Fruit fly (Drosophila melanogaster) whole organism, embryonic: ENCODE measurements around the gene Tet.

ENCODE experiments used
- Abd-B ChIP-seq: fragments of 200-800 bp; sonication (Bioruptor generic); optimal IDR thresholded peaks from 2 replicates; lab custom pipeline; 2018; ENCODE audit warnings: missing biosample characterization, mild to moderate bottlenecking, missing genetic modification characterization, moderate library complexity
- Aef1 ChIP-seq: fragments of 200-800 bp; sonication (Bioruptor generic); IDR thresholded peaks from 3 replicates; pipeline ENCODE4 v1.3.6; 2022; ENCODE audit warnings: missing biosample characterization, missing genetic modification characterization
- Bgb ChIP-seq: fragments of 200-800 bp; sonication (Bioruptor generic); IDR thresholded peaks from 2 replicates; pipeline ENCODE4 v1.3.6; 2022; ENCODE audit warnings: missing biosample characterization, missing genetic modification characterization; ENCODE audit not compliant: partially characterized antibody
- CG10654 ChIP-seq: fragments of 200-800 bp; sonication (Bioruptor generic); optimal IDR thresholded peaks from 2 replicates; lab custom pipeline; 2016; ENCODE audit warnings: missing biosample characterization, missing genetic modification characterization
- CG10979 ChIP-seq: fragments of 200-800 bp; sonication (Bioruptor generic); optimal IDR thresholded peaks from 2 replicates; lab custom pipeline; 2018; ENCODE audit warnings: missing biosample characterization, mild to moderate bottlenecking, missing genetic modification characterization, moderate library complexity
- CG11696 ChIP-seq: fragments of 200-800 bp; sonication (Bioruptor generic); IDR thresholded peaks from 2 replicates; pipeline ENCODE4 v1.3.6; 2022; ENCODE audit warnings: missing biosample characterization, missing genetic modification characterization
- CG12155 ChIP-seq: fragments of 200-800 bp; sonication (Bioruptor generic); optimal IDR thresholded peaks from 3 replicates; lab custom pipeline; 2016; ENCODE audit warnings: missing biosample characterization, missing genetic modification characterization
- CG12219 ChIP-seq: fragments of 200-800 bp; sonication (Bioruptor generic); optimal IDR thresholded peaks from 3 replicates; lab custom pipeline; 2018; ENCODE audit warnings: missing biosample characterization, mild to moderate bottlenecking, missing genetic modification characterization
- CG12391 ChIP-seq: fragments of 200-800 bp; sonication (Bioruptor generic); optimal IDR thresholded peaks from 3 replicates; lab custom pipeline; 2018; ENCODE audit warnings: missing biosample characterization, mild to moderate bottlenecking, missing genetic modification characterization, moderate library complexity
- CG17359 ChIP-seq: fragments of 200-800 bp; sonication (Bioruptor generic); optimal IDR thresholded peaks from 3 replicates; lab custom pipeline; 2018; ENCODE audit warnings: missing biosample characterization, mild to moderate bottlenecking, missing genetic modification characterization, moderate library complexity
- CG18619 ChIP-seq: fragments of 200-800 bp; sonication (Bioruptor generic); optimal IDR thresholded peaks from 3 replicates; lab custom pipeline; 2017; ENCODE audit warnings: missing biosample characterization, mild to moderate bottlenecking, missing genetic modification characterization
- CG34224 ChIP-seq: fragments of 200-800 bp; sonication (Bioruptor generic); IDR thresholded peaks from 3 replicates; pipeline ENCODE4 v1.3.6; 2022; ENCODE audit warnings: missing biosample characterization, missing genetic modification characterization; ENCODE audit not compliant: partially characterized antibody
- CG4730 ChIP-seq: fragments of 200-800 bp; sonication (Bioruptor generic); IDR thresholded peaks from 2 replicates; pipeline ENCODE4 v1.3.6; 2022; ENCODE audit warnings: missing biosample characterization, missing genetic modification characterization
- CG4820 ChIP-seq: fragments of 200-800 bp; sonication (Bioruptor generic); optimal IDR thresholded peaks from 3 replicates; lab custom pipeline; 2016; ENCODE audit warnings: missing biosample characterization, missing genetic modification characterization
- CG7357 ChIP-seq: fragments of 200-800 bp; sonication (Bioruptor generic); IDR thresholded peaks from 3 replicates; pipeline ENCODE4 v1.3.6; 2022; ENCODE audit warnings: missing biosample characterization, missing genetic modification characterization
- CG7928 ChIP-seq: fragments of 200-800 bp; sonication (Bioruptor generic); optimal IDR thresholded peaks from 2 replicates; lab custom pipeline; 2017; ENCODE audit warnings: missing biosample characterization, mild to moderate bottlenecking, missing genetic modification characterization
- CG8388 ChIP-seq: fragments of 200-800 bp; sonication (Bioruptor generic); optimal IDR thresholded peaks from 2 replicates; lab custom pipeline; 2019; ENCODE audit warnings: missing biosample characterization, mild to moderate bottlenecking, missing genetic modification characterization, moderate library complexity
- Chrac-16 ChIP-seq: fragments of 200-800 bp; sonication (Bioruptor generic); optimal IDR thresholded peaks from 3 replicates; lab custom pipeline; 2016; ENCODE audit warnings: missing biosample characterization, missing genetic modification characterization
- Drgx ChIP-seq: fragments of 200-800 bp; sonication (Bioruptor generic); IDR thresholded peaks from 2 replicates; pipeline ENCODE4 v1.3.6; 2022; ENCODE audit warnings: missing biosample characterization, missing genetic modification characterization
- Hr3 ChIP-seq: fragments of 200-800 bp; sonication (Bioruptor generic); optimal IDR thresholded peaks from 3 replicates; lab custom pipeline; 2016; ENCODE audit warnings: missing biosample characterization, missing genetic modification characterization
- Meics ChIP-seq: fragments of 200-800 bp; sonication (Bioruptor generic); optimal IDR thresholded peaks from 2 replicates; lab custom pipeline; 2017; ENCODE audit warnings: missing biosample characterization, mild to moderate bottlenecking, missing genetic modification characterization
- Mes4 ChIP-seq: fragments of 200-800 bp; sonication (Bioruptor generic); optimal IDR thresholded peaks from 2 replicates; lab custom pipeline; 2016; ENCODE audit warnings: missing biosample characterization, missing genetic modification characterization
- Oaz ChIP-seq: fragments of 200-800 bp; sonication (Bioruptor generic); IDR thresholded peaks from 2 replicates; pipeline ENCODE4 v1.3.6; 2022; ENCODE audit warnings: missing biosample characterization, missing genetic modification characterization
- Ptx1 ChIP-seq: fragments of 200-800 bp; sonication (Bioruptor generic); IDR thresholded peaks from 2 replicates; pipeline ENCODE4 v1.3.6; 2022; ENCODE audit warnings: missing biosample characterization, missing genetic modification characterization
- Sox102F ChIP-seq: fragments of 200-800 bp; sonication (Bioruptor generic); optimal IDR thresholded peaks from 2 replicates; lab custom pipeline; 2018; ENCODE audit warnings: missing biosample characterization, mild to moderate bottlenecking, missing genetic modification characterization, moderate library complexity
- Sry-β ChIP-seq: fragments of 200-800 bp; sonication (Bioruptor generic); optimal IDR thresholded peaks from 2 replicates; lab custom pipeline; 2018; ENCODE audit warnings: missing biosample characterization, mild to moderate bottlenecking, missing genetic modification characterization, moderate library complexity
- Taf1 ChIP-seq: fragments of 200-800 bp; sonication (Bioruptor generic); IDR thresholded peaks from 2 replicates; pipeline ENCODE4 v1.3.6; 2022; ENCODE audit warnings: missing biosample characterization, missing genetic modification characterization
- Trl ChIP-seq, 3 experiments: fragments of >200 bp in 2 of 3; fragments of 200-800 bp in 1 of 3; sonication (Bioruptor generic) in 1 of 3; optimal IDR thresholded peaks; 2 replicates in 1 of 3; 3 replicates in 2 of 3; lab custom pipeline; 2016 to 2017; ENCODE audit warnings: missing biosample characterization in 1 of 3, missing genetic modification characterization in 1 of 3
- Usf ChIP-seq: fragments of 200-800 bp; sonication (Bioruptor generic); optimal IDR thresholded peaks from 2 replicates; lab custom pipeline; 2017; ENCODE audit warnings: missing genotype, missing biosample characterization, missing genetic modification characterization
- ap ChIP-seq: fragments of 200-800 bp; sonication (Bioruptor generic); IDR thresholded peaks from 2 replicates; pipeline ENCODE4 v1.3.6; 2022; ENCODE audit warnings: missing biosample characterization, missing genetic modification characterization
- ase ChIP-seq: fragments of 200-800 bp; sonication (Bioruptor generic); IDR thresholded peaks from 3 replicates; pipeline ENCODE4 v1.3.6; 2022; ENCODE audit warnings: missing biosample characterization, missing genetic modification characterization
- ato ChIP-seq: fragments of 200-800 bp; sonication (Bioruptor generic); IDR thresholded peaks from 2 replicates; pipeline ENCODE4 v1.3.6; 2022; ENCODE audit warnings: missing biosample characterization, missing genetic modification characterization; ENCODE audit not compliant: partially characterized antibody
- btn ChIP-seq: fragments of 200-800 bp; sonication (Bioruptor generic); optimal IDR thresholded peaks from 2 replicates; lab custom pipeline; 2016; ENCODE audit warnings: missing biosample characterization, missing genetic modification characterization
- crc ChIP-seq: fragments of 200-800 bp; sonication (Bioruptor generic); optimal IDR thresholded peaks from 2 replicates; lab custom pipeline; 2016; ENCODE audit warnings: missing biosample characterization, missing genetic modification characterization
- danr ChIP-seq: fragments of 200-800 bp; sonication (Bioruptor generic); IDR thresholded peaks from 2 replicates; pipeline ENCODE4 v1.3.6; 2022; ENCODE audit warnings: missing biosample characterization, missing genetic modification characterization
- en ChIP-seq: fragments of 200-800 bp; sonication (Bioruptor generic); optimal IDR thresholded peaks from 2 replicates; lab custom pipeline; 2016; ENCODE audit warnings: missing biosample characterization, missing genetic modification characterization
- exex ChIP-seq: fragments of 200-800 bp; sonication (Bioruptor generic); optimal IDR thresholded peaks from 4 replicates; lab custom pipeline; 2018; ENCODE audit warnings: missing biosample characterization, mild to moderate bottlenecking, missing genetic modification characterization, moderate library complexity
- fd3F ChIP-seq: fragments of 200-800 bp; sonication (Bioruptor generic); optimal IDR thresholded peaks from 2 replicates; lab custom pipeline; 2018; ENCODE audit warnings: missing biosample characterization, mild to moderate bottlenecking, missing genetic modification characterization, moderate library complexity
- ind ChIP-seq: fragments of 200-800 bp; sonication (Bioruptor generic); optimal IDR thresholded peaks from 3 replicates; lab custom pipeline; 2016; ENCODE audit warnings: missing biosample characterization, missing genetic modification characterization
- nerfin-1 ChIP-seq: fragments of 200-800 bp; sonication (Bioruptor generic); optimal IDR thresholded peaks from 3 replicates; lab custom pipeline; 2019; ENCODE audit warnings: missing biosample characterization, mild to moderate bottlenecking, missing genetic modification characterization, moderate library complexity
- phol ChIP-seq: fragments of 200-800 bp; sonication (Bioruptor generic); optimal IDR thresholded peaks from 3 replicates; lab custom pipeline; 2018; ENCODE audit warnings: missing biosample characterization, mild to moderate bottlenecking, missing genetic modification characterization, moderate library complexity
- ranshi ChIP-seq: fragments of 200-800 bp; sonication (Bioruptor generic); IDR thresholded peaks from 2 replicates; pipeline ENCODE4 v1.3.6; 2022; ENCODE audit warnings: missing biosample characterization, missing genetic modification characterization
- rib ChIP-seq: fragments of 200-800 bp; sonication (Bioruptor generic); IDR thresholded peaks from 2 replicates; pipeline ENCODE4 v1.3.6; 2022; ENCODE audit warnings: missing biosample characterization, missing genetic modification characterization
- seq ChIP-seq: fragments of 200-800 bp; sonication (Bioruptor generic); IDR thresholded peaks from 2 replicates; pipeline ENCODE4 v1.3.6; 2022; ENCODE audit warnings: missing biosample characterization, missing genetic modification characterization
- sob ChIP-seq: fragments of 200-800 bp; sonication (Bioruptor generic); IDR thresholded peaks from 2 replicates; pipeline ENCODE4 v1.3.6; 2022; ENCODE audit warnings: missing biosample characterization, missing genetic modification characterization
- tgo ChIP-seq: fragments of 200-800 bp; sonication (Bioruptor generic); IDR thresholded peaks from 3 replicates; pipeline ENCODE4 v1.3.6; 2022; ENCODE audit warnings: missing biosample characterization, missing genetic modification characterization
- tin ChIP-seq: fragments of 200-800 bp; sonication (Bioruptor generic); optimal IDR thresholded peaks from 3 replicates; lab custom pipeline; 2016; ENCODE audit warnings: missing biosample characterization, missing genetic modification characterization
- tna ChIP-seq: fragments of 200-800 bp; sonication (Bioruptor generic); IDR thresholded peaks from 2 replicates; pipeline ENCODE4 v1.3.6; 2022; ENCODE audit warnings: missing biosample characterization, missing genetic modification characterization; ENCODE audit not compliant: partially characterized antibody
- toy ChIP-seq: fragments of 200-800 bp; sonication (Bioruptor generic); IDR thresholded peaks from 2 replicates; pipeline ENCODE4 v1.3.6; 2022; ENCODE audit warnings: missing biosample characterization, missing genetic modification characterization

Tet gene

DNA sequence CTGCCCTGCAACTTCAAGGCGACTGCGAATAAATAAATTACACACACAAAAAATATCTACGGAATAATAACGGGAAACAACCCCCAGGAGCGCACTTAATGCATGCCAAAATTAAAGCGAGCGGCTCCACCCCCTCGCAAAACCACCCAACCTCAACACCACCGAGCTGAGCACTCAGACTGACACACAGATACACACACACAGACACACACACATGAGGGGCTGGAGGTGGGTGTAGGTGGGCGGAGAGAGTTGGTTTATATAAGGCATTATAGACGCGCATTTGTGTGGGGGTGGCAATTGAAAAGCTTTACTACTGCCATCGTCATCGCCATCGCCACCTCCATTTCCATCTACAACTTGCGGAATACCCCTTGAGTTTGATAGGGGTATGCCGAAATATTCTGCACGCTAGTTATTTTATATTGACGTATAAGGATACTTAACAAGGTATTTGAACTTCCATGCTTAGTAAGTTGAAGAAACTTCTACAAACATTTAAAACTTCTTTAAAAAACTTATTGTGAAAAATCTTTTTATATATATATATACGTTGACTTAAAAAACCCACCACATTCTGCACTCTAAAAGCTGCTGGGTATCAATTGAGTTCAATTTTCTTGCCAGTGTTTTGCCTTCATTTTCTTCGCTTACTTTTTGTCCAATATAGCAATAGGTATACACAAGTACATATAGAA, 33.9 kb downstream of the Tet start (continued):
- TF ChIP-seq CG4730 (GFP tag; lab: Robert Waterston, UW) (no peak), CG11696 (GFP tag; lab: Robert Waterston, UW) (no peak), danr (GFP tag; lab: Robert Waterston, UW) (0 out of 2 replicates have a peak, but pooled peaks have one; percentile 7), ap (GFP tag; lab: Robert Waterston, UW) (no peak), CG18619 (GFP tag; lab: Kevin White, UChicago) (peak; percentile 12), CG7357 (GFP tag; lab: Robert Waterston, UW) (peak; percentile 53; the same call in 2 of the 3 replicates), seq (no peak; the same call in 1 of the 2 replicates), rib (peak; percentile 53; the same call in 1 of the 2 replicates), CG4820 (GFP tag; lab: Kevin White, UChicago) (no peak), CG8388 (GFP tag; lab: Kevin White, UChicago) (peak; percentile 27), Oaz (GFP tag; lab: Robert Waterston, UW) (no peak), btn (GFP tag; lab: Kevin White, UChicago) (no peak), tin (GFP tag; lab: Kevin White, UChicago) (peak; percentile 22), ind (GFP tag; lab: Kevin White, UChicago) (peak; percentile 39), Bgb (no peak), toy (GFP tag; lab: Robert Waterston, UW) (no peak), exex (tag; lab: Kevin White, UChicago) (no peak), fd3F (GFP tag; lab: Kevin White, UChicago) (peak; percentile 46), Abd-B (GFP tag; lab: Kevin White, UChicago) (peak; percentile 58), phol (peak; percentile 34), CG34224 (GFP tag; lab: Robert Waterston, UW) (no peak), CG10654 (GFP tag; lab: Kevin White, UChicago) (no peak), sob (GFP tag; lab: Robert Waterston, UW) (peak; percentile 32; the same call in 1 of the 2 replicates), Meics (GFP tag; lab: Kevin White, UChicago) (peak; percentile 59), Sox102F (GFP tag; lab: Kevin White, UChicago) (peak; percentile 54), Chrac-16 (GFP tag; lab: Kevin White, UChicago) (no peak), tna (no peak), CG12391 (tag; lab: Kevin White, UChicago) (peak; percentile 64), ato (GFP tag; lab: Robert Waterston, UW) (no peak), Mes4 (no peak), ranshi (peak; percentile 15; the same call in 1 of the 2 replicates), CG17359 (tag; lab: Kevin White, UChicago) (peak; percentile 71), CG12155 (GFP tag; lab: Kevin White, UChicago) (peak; percentile 1), Sry-β (GFP tag; lab: Kevin White, UChicago) (no peak), Aef1 (GFP tag; lab: Robert Waterston, UW) (no peak), Usf (no peak), Hr3 (GFP tag; lab: Kevin White, UChicago) (peak; percentile 13), Trl (optimal IDR thresholded peaks at IDR 0.05; lab: Kevin White, UChicago) (no peak), Trl (GFP tag; optimal IDR thresholded peaks at IDR 0.05; lab: Kevin White, UChicago) (no peak), Ptx1 (GFP tag; lab: Robert Waterston, UW) (peak; percentile 49), crc (GFP tag; lab: Kevin White, UChicago) (no peak), CG7928 (GFP tag; lab: Kevin White, UChicago) (no peak), en (GFP tag; lab: Kevin White, UChicago) (no peak), nerfin-1 (tag; lab: Kevin White, UChicago) (no peak), Taf1 (peak; percentile 20; the same call in 1 of the 2 replicates), CG10979 (tag; lab: Kevin White, UChicago) (peak; percentile 38), ase (GFP tag; lab: Robert Waterston, UW) (0 out of 3 replicates have a peak, but pooled peaks have one; percentile 40), tgo (peak; percentile 31; the same call in 1 of the 3 replicates), Drgx (GFP tag; lab: Robert Waterston, UW) (no peak), CG12219 (GFP tag; lab: Kevin White, UChicago) (peak; percentile 27)
